Worm (Caenorhabditis elegans): ENCODE data around the gene F47B7.2.

ce11 chrX:3768717-3769116, 3.8 kb upstream of the F47B7.2 start, which contains the start of gene F47B7.5:
- TF ChIP-seq nhr-77 (tag; optimal IDR thresholded peaks at IDR 0.05) (no peak), pha-4 (tag; optimal IDR thresholded peaks at IDR 0.05) (no peak), ceh-28 (tag; optimal IDR thresholded peaks at IDR 0.05) (no peak), egl-5 (tag; optimal IDR thresholded peaks at IDR 0.05) (no peak), unc-62 (GFP tag; optimal IDR thresholded peaks at IDR 0.05) (no peak), ZK546.5 (tag; optimal IDR thresholded peaks at IDR 0.05) (no peak), nhr-28 (tag; optimal IDR thresholded peaks at IDR 0.05) (no peak), lin-39 (tag; optimal IDR thresholded peaks at IDR 0.05) (no peak), nhr-12 (tag; optimal IDR thresholded peaks at IDR 0.05) (no peak), nhr-237 (tag; optimal IDR thresholded peaks at IDR 0.05) (no peak), tbx-2 (tag; optimal IDR thresholded peaks at IDR 0.05) (no peak), nhr-11 (tag; optimal IDR thresholded peaks at IDR 0.05) (no peak)

Measured in whole organism, L3 larva.